Fruit fly (Drosophila melanogaster): Measurements from ENCODE around the gene Cds.

Gene Cds

DNA sequence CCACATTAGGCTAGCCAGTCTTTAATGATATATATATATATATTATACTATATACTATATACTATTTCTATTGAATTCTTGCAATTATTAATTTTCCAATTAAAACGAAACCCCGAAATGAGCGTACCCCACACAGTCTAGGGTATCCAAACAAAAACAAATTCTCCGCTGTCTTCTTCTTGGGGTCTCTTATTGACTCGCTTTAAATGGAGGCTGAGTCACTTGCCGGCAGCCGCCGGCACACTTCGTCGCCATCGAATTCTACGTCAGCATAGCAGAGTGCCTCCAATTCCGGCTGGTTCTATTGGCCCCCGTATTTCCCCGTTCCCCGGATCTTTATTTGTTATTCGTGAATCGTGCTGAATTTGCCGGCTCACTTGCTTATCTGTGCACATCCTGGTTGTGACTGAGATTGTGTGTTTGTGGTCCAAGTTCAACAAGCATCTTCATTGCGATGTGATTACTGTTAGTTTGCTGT lies 32.9 kb upstream of the Cds start (continued):
- TF ChIP-seq CG42726 (GFP tag; IDR thresholded peaks at IDR 0.05; ENCODE audit: partially characterized antibody) (no peak), bbx (GFP tag; IDR thresholded peaks at IDR 0.05; ENCODE audit: partially characterized antibody) (no peak), CG15073 (GFP tag; optimal IDR thresholded peaks at IDR 0.05) (no peak), pita (GFP tag; optimal IDR thresholded peaks at IDR 0.05) (no peak), br (optimal IDR thresholded peaks at IDR 0.05) (no peak), CG32772 (GFP tag; IDR thresholded peaks at IDR 0.05) (no peak), CG10979 (tag; optimal IDR thresholded peaks at IDR 0.05) (no peak), hth (optimal IDR thresholded peaks at IDR 0.05) (no peak), Atf3 (GFP tag; optimal IDR thresholded peaks at IDR 0.05) (no peak), schlank (tag; optimal IDR thresholded peaks at IDR 0.05) (no peak), lilli (GFP tag; optimal IDR thresholded peaks at IDR 0.05) (no peak), NC2β (GFP tag; optimal IDR thresholded peaks at IDR 0.05) (no peak), CG7556 (GFP tag; optimal IDR thresholded peaks at IDR 0.05) (peak; percentile 20), NfI (GFP tag; optimal IDR thresholded peaks at IDR 0.05) (no peak), CG13424 (tag; optimal IDR thresholded peaks at IDR 0.05) (peak; percentile 7), CG11504 (tag; optimal IDR thresholded peaks at IDR 0.05) (peak; percentile 49), ase (GFP tag; IDR thresholded peaks at IDR 0.05) (no peak), mirr (GFP tag; optimal IDR thresholded peaks at IDR 0.05) (no peak), Mad (GFP tag; optimal IDR thresholded peaks at IDR 0.05) (no peak), hkb (optimal IDR thresholded peaks at IDR 0.05) (no peak), hkb (GFP tag; IDR thresholded peaks at IDR 0.05) (no peak), CG9817 (tag; optimal IDR thresholded peaks at IDR 0.05) (peak; percentile 18), gem (tag; optimal IDR thresholded peaks at IDR 0.05) (peak; percentile 61), CG10321 (GFP tag; IDR thresholded peaks at IDR 0.05) (no peak), Bteb2 (GFP tag; optimal IDR thresholded peaks at IDR 0.05) (no peak), CG6654 (GFP tag; optimal IDR thresholded peaks at IDR 0.05) (no peak), Fer3 (tag; optimal IDR thresholded peaks at IDR 0.05) (peak; percentile 40), CG7786 (GFP tag; optimal IDR thresholded peaks at IDR 0.05) (no peak), lab (GFP tag; optimal IDR thresholded peaks at IDR 0.05) (peak; percentile 32), CG3838 (GFP tag; optimal IDR thresholded peaks at IDR 0.05) (no peak), Oli (tag; optimal IDR thresholded peaks at IDR 0.05) (peak; percentile 3), scrt (GFP tag; optimal IDR thresholded peaks at IDR 0.05) (no peak), Fer2 (tag; optimal IDR thresholded peaks at IDR 0.05) (no peak), Opbp (GFP tag; IDR thresholded peaks at IDR 0.05; ENCODE audit: partially characterized antibody) (no peak), Hsf (GFP tag; optimal IDR thresholded peaks at IDR 0.05) (no peak), CG12219 (GFP tag; optimal IDR thresholded peaks at IDR 0.05) (no peak), ttk (GFP tag; IDR thresholded peaks at IDR 0.05) (no peak), pros (GFP tag; optimal IDR thresholded peaks at IDR 0.05) (no peak), Ets65A (GFP tag) (no peak), trh (GFP tag; optimal IDR thresholded peaks at IDR 0.05) (no peak), CG14014 (GFP tag; IDR thresholded peaks at IDR 0.05) (no peak), shn (GFP tag; optimal IDR thresholded peaks at IDR 0.05) (peak; percentile 15), CG34224 (GFP tag; IDR thresholded peaks at IDR 0.05; ENCODE audit: partially characterized antibody) (no peak), ken (GFP tag; IDR thresholded peaks at IDR 0.05) (no peak), CG13624 (GFP tag; optimal IDR thresholded peaks at IDR 0.05) (no peak), tll (GFP tag; optimal IDR thresholded peaks at IDR 0.05) (no peak), CG11456 (GFP tag; IDR thresholded peaks at IDR 0.05) (no peak), CG6813 (GFP tag; optimal IDR thresholded peaks at IDR 0.05) (no peak), Rfx (GFP tag; IDR thresholded peaks at IDR 0.05) (peak; percentile 33; the same call in 1 of the 2 replicates), nmo (GFP tag; optimal IDR thresholded peaks at IDR 0.05) (no peak), Hr51 (GFP tag; optimal IDR thresholded peaks at IDR 0.05) (no peak), Lim3 (GFP tag; IDR thresholded peaks at IDR 0.05) (no peak)
